Fruit fly (Drosophila melanogaster): ENCODE measurements around the gene CG15211.
A peak's percentile ranks its signal among the peaks of the same experiment; 100 is the strongest.

DNA sequence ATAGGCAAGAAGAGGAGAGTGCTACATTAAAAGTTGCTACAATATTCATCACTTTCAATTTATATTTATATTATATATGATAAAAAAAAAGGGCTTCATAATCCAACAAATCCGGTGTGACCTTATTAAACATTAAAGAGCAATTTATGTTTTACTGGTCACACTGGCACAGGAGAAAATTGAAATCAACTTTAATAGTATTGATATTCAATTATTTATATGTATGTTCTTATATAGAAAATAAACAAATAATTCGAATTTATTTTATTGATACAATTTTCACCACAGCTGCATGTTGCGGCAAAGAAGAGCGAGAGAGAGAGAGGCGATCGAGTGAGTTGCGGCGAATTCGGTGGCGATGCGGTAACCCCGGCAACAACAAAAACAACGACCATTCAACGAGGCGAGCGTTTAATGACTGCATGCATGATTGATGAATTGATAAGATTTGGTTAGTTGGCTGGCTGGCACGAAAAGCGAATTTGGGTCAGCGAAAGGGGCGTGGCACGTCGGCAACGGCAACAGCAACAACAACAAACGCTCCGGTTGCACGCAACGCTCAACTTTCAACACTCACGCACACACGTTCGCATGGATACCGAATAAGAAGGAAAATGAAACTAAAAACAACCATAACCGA is 43.0 kb upstream of the CG15211 start:
- TF ChIP-seq btn (GFP tag; optimal IDR thresholded peaks at IDR 0.05), result no peak
- no peak for TF ChIP-seq D (optimal IDR thresholded peaks at IDR 0.05)
- no peak for TF ChIP-seq D (GFP tag; optimal IDR thresholded peaks at IDR 0.05)
- TF ChIP-seq z (GFP tag; IDR thresholded peaks at IDR 0.05), result no peak
- no peak for TF ChIP-seq Mad (GFP tag; optimal IDR thresholded peaks at IDR 0.05)
- TF ChIP-seq Doc2 (GFP tag; IDR thresholded peaks at IDR 0.05), result no peak
- TF ChIP-seq chif (GFP tag; optimal IDR thresholded peaks at IDR 0.05), result no peak
- no peak for TF ChIP-seq yki (optimal IDR thresholded peaks at IDR 0.05)
- TF ChIP-seq usp (GFP tag; optimal IDR thresholded peaks at IDR 0.05), result no peak
- TF ChIP-seq CG16815 (GFP tag; optimal IDR thresholded peaks at IDR 0.05), result no peak
- TF ChIP-seq Optix (GFP tag; IDR thresholded peaks at IDR 0.05), result no peak
- peak; percentile 22 for TF ChIP-seq lab (GFP tag; optimal IDR thresholded peaks at IDR 0.05)
- TF ChIP-seq CG9437 (GFP tag; optimal IDR thresholded peaks at IDR 0.05), result no peak
